Worm (Caenorhabditis elegans) whole organism, mixed stage, embryonic: ENCODE measurements around the gene ubc-15.

Experiments
- nhr-12 ChIP-seq: fragments of 150-350 bp; optimal IDR thresholded peaks from 2 replicates; lab custom pipeline; 2014; ENCODE audit warnings: missing biosample characterization, missing genetic modification characterization
- unc-62 ChIP-seq: fragments of 150-350 bp; optimal IDR thresholded peaks from 2 replicates; lab custom pipeline; 2014; ENCODE audit warnings: missing biosample characterization, missing genetic modification reagents, missing genetic modification characterization

DNA sequence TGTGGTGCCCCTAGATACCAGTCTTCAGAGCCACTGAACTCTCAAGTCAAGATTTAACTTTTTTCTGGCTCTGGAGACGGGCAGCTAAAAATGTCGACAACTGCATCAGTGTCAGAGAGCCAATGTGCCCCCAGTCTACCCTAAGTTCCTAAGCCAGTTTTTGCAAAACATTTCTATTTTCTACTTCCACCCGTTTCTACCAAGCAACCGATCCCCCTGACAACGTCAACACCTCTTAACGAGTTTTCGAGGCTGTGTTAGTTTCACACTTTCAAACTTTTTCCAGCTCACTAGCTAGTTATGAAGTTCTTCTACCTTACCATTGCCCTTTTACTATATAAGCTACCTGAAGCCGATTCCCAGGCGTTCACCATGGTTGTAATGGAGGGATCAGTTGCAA is 49.2 kb downstream of the ubc-15 start, which contains the start of gene Y110A2AL.5:
- no peak for TF ChIP-seq unc-62 (GFP tag; lab: Kevin White, UChicago)
- TF ChIP-seq nhr-12 = no peak
